Worm (Caenorhabditis elegans) whole organism, late embryonic: ENCODE measurements around the gene nxf-2.

ENCODE experiments used
- K09A11.1 ChIP-seq: sonication (generic microtip); optimal IDR thresholded peaks from 2 replicates; lab custom pipeline; 2017; ENCODE audit warnings: antibody characterized with exemption, mild to moderate bottlenecking, missing genetic modification characterization, missing compliant biosample characterization; ENCODE audit not compliant: insufficient read depth
- Y22D7AL.16 ChIP-seq: sonication (generic microtip); optimal IDR thresholded peaks from 2 replicates; lab custom pipeline; 2016; ENCODE audit warnings: missing genetic modification characterization, missing compliant biosample characterization
- ahr-1 ChIP-seq: sonication (generic microtip); optimal IDR thresholded peaks from 2 replicates; lab custom pipeline; 2016; ENCODE audit warnings: missing genetic modification characterization, missing compliant biosample characterization
- ama-1 ChIP-seq: fragments of 150-350 bp; optimal IDR thresholded peaks from 2 replicates; lab custom pipeline; 2014
- ceh-14 ChIP-seq: sonication (generic microtip); optimal IDR thresholded peaks from 2 replicates; lab custom pipeline; 2016; ENCODE audit warnings: missing genotype, missing genetic modification characterization, missing compliant biosample characterization
- ceh-19 ChIP-seq: fragments of 200-800 bp; sonication (Bioruptor generic); optimal IDR thresholded peaks from 2 replicates; lab custom pipeline; 2018; ENCODE audit warnings: mild to moderate bottlenecking, missing genetic modification characterization, missing compliant biosample characterization
- ceh-2 ChIP-seq: sonication (generic microtip); optimal IDR thresholded peaks from 2 replicates; lab custom pipeline; 2016; ENCODE audit warnings: missing genotype, missing genetic modification characterization, missing compliant biosample characterization
- ceh-31 ChIP-seq: sonication (generic microtip); optimal IDR thresholded peaks from 2 replicates; lab custom pipeline; 2016; ENCODE audit warnings: missing genetic modification characterization, missing compliant biosample characterization
- ceh-34 ChIP-seq: sonication (generic microtip); optimal IDR thresholded peaks from 2 replicates; lab custom pipeline; 2016; ENCODE audit warnings: mild to moderate bottlenecking, missing genetic modification characterization, missing compliant biosample characterization
- ceh-48 ChIP-seq: sonication (generic microtip); optimal IDR thresholded peaks from 2 replicates; lab custom pipeline; 2016; ENCODE audit warnings: missing genetic modification characterization, inconsistent platforms, missing compliant biosample characterization
- dve-1 ChIP-seq: sonication (generic microtip); optimal IDR thresholded peaks from 2 replicates; lab custom pipeline; 2017; ENCODE audit warnings: antibody characterized with exemption, mild to moderate bottlenecking, missing genetic modification characterization, missing compliant biosample characterization
- elt-2 ChIP-seq: sonication (generic microtip); optimal IDR thresholded peaks from 2 replicates; lab custom pipeline; 2016; ENCODE audit warnings: missing genetic modification reagents, missing genetic modification characterization, missing compliant biosample characterization
- ets-4 ChIP-seq: sonication (generic microtip); optimal IDR thresholded peaks from 2 replicates; lab custom pipeline; 2016; ENCODE audit warnings: missing genetic modification characterization, missing compliant biosample characterization
- gmeb-2 ChIP-seq: sonication (generic microtip); optimal IDR thresholded peaks from 2 replicates; lab custom pipeline; 2016; ENCODE audit warnings: missing genetic modification characterization, inconsistent platforms, missing compliant biosample characterization
- hlh-13 ChIP-seq: fragments of 200-800 bp; sonication (Bioruptor generic); optimal IDR thresholded peaks from 2 replicates; lab custom pipeline; 2018; ENCODE audit warnings: mild to moderate bottlenecking, missing genetic modification characterization, missing compliant biosample characterization
- lin-11 ChIP-seq: fragments of 200-800 bp; sonication (Bioruptor generic); optimal IDR thresholded peaks from 2 replicates; lab custom pipeline; 2018; ENCODE audit warnings: mild to moderate bottlenecking, missing genetic modification characterization, missing compliant biosample characterization
- madf-2 ChIP-seq: sonication (generic microtip); optimal IDR thresholded peaks from 2 replicates; lab custom pipeline; 2017; ENCODE audit warnings: missing genetic modification characterization, missing compliant biosample characterization
- mec-3 ChIP-seq: sonication (generic microtip); optimal IDR thresholded peaks from 2 replicates; lab custom pipeline; 2016; ENCODE audit warnings: borderline replicate concordance, missing genetic modification characterization, missing compliant biosample characterization
- nfya-1 ChIP-seq: sonication (generic microtip); optimal IDR thresholded peaks from 2 replicates; lab custom pipeline; 2017; ENCODE audit warnings: missing genetic modification characterization, mild to moderate bottlenecking, missing compliant biosample characterization, antibody characterized with exemption, moderate library complexity
- nhr-232 ChIP-seq: sonication (generic microtip); optimal IDR thresholded peaks from 2 replicates; lab custom pipeline; 2016; ENCODE audit warnings: missing genetic modification characterization, missing compliant biosample characterization
- odd-2 ChIP-seq: sonication (generic microtip); optimal IDR thresholded peaks from 2 replicates; lab custom pipeline; 2017; ENCODE audit warnings: antibody characterized with exemption, mild to moderate bottlenecking, missing genetic modification characterization, missing compliant biosample characterization
- pat-9 ChIP-seq: fragments of 200-800 bp; sonication (Bioruptor generic); optimal IDR thresholded peaks from 2 replicates; lab custom pipeline; 2018; ENCODE audit warnings: mild to moderate bottlenecking, missing genetic modification characterization, moderate library complexity, missing compliant biosample characterization
- pax-1 ChIP-seq: fragments of 150-350 bp; optimal IDR thresholded peaks from 2 replicates; lab custom pipeline; 2014; ENCODE audit warnings: missing biosample characterization, missing genetic modification characterization
- pqm-1 ChIP-seq: sonication (generic microtip); optimal IDR thresholded peaks from 2 replicates; lab custom pipeline; 2016; ENCODE audit warnings: missing genetic modification characterization, missing compliant biosample characterization
- ref-2 ChIP-seq: sonication (generic microtip); optimal IDR thresholded peaks from 2 replicates; lab custom pipeline; 2016; ENCODE audit warnings: missing genetic modification characterization, missing compliant biosample characterization
- rnt-1 ChIP-seq: sonication (generic microtip); optimal IDR thresholded peaks from 2 replicates; lab custom pipeline; 2016; ENCODE audit warnings: missing genetic modification characterization, missing compliant biosample characterization
- sox-2 ChIP-seq: fragments of 200-800 bp; sonication (Bioruptor generic); IDR thresholded peaks from 2 replicates; pipeline ENCODE4 v1.3.6; 2022; ENCODE audit warnings: missing genetic modification reagents, missing genetic modification characterization, missing compliant biosample characterization
- syd-9 ChIP-seq: sonication (generic microtip); optimal IDR thresholded peaks from 2 replicates; lab custom pipeline; 2016; ENCODE audit warnings: mild to moderate bottlenecking, missing genetic modification characterization, moderate library complexity, missing compliant biosample characterization
- tbx-2 ChIP-seq: sonication (generic microtip); optimal IDR thresholded peaks from 2 replicates; lab custom pipeline; 2016; ENCODE audit warnings: missing genetic modification characterization, missing compliant biosample characterization
- tbx-7 ChIP-seq: sonication (generic microtip); optimal IDR thresholded peaks from 2 replicates; lab custom pipeline; 2016; ENCODE audit warnings: missing genotype, missing genetic modification characterization, missing compliant biosample characterization
- unc-3 ChIP-seq, 2 experiments: fragments of 200-800 bp in 1 of 2; sonication (Bioruptor generic) in 1 of 2; sonication (generic microtip) in 1 of 2; conservative IDR thresholded peaks in 1 of 2; optimal IDR thresholded peaks in 1 of 2; 2 replicates each; pipeline versions ENCODE4 v1.3.6 to Lab custom; 2016 to 2022; ENCODE audit warnings: missing compliant biosample characterization in 2 of 2, missing genetic modification characterization in 2 of 2, missing genetic modification reagents in 1 of 2
- unc-42 ChIP-seq: sonication (generic microtip); optimal IDR thresholded peaks from 2 replicates; lab custom pipeline; 2016; ENCODE audit warnings: missing genotype, missing genetic modification characterization, missing compliant biosample characterization
- unc-86 ChIP-seq: sonication (generic microtip); optimal IDR thresholded peaks from 2 replicates; lab custom pipeline; 2016; ENCODE audit warnings: missing genetic modification characterization, missing compliant biosample characterization
- zip-5 ChIP-seq: sonication (generic microtip); optimal IDR thresholded peaks from 2 replicates; lab custom pipeline; 2016; ENCODE audit warnings: missing genetic modification characterization, missing compliant biosample characterization
- ztf-16 ChIP-seq: sonication (generic microtip); optimal IDR thresholded peaks from 2 replicates; lab custom pipeline; 2017; ENCODE audit warnings: missing genetic modification characterization, missing compliant biosample characterization

Gene nxf-2

DNA sequence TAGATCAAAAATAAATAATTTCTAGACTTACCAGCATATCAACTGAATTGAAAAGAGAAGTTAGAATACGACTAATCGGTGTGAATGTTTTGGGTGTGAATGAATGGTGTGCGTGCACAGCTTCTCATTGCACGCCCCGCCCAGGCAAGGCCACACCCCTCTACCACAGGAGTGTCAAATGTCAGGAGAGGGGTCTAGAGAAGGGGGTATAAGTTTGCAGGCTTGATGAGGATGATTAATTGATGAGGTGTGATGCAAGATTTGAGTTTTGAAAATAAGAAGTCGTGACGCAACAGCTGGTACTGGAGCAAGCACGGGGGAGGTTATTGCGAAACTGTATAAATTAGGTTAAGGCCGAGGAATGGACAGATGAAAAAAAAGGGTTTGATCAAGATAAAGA lies 14.6 kb upstream of the nxf-2 start, which contains the start of gene egl-1:
TSS of gene egl-1 (minus strand) at position 101 of the 400 bp plus-strand sequence.
- TF ChIP-seq ets-4 (tag; lab: Kevin White, UChicago) (no peak), ref-2 (peak; percentile 17)

DNA sequence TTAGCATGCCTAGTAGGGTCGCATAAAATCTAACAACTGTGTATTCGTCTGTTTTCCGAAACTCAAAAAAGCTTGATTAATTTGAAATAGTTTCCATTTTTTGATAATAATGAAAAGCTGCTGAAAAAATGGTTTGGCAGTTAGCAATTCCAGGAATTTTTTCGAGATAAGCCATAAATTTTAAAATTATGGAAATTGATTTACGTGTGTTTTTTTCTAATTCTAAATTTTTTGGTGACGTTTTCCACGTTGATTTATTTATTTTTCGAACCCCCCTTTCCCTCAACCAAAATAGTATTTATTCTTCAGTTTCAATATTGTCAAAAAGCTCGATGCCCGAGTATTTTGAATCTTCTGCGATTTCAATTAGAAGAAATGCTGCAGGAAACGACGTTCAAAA lies 11.2 kb upstream of the nxf-2 start, which contains the start of gene F23B12.1:
TSS of gene F23B12.1 (plus strand) at position 301 of the 400 bp plus-strand sequence.
- TF ChIP-seq zip-5 (tag; lab: Kevin White, UChicago) (no peak), pqm-1 (no peak), ceh-2 (tag; lab: Kevin White, UChicago) (no peak), gmeb-2 (tag; lab: Kevin White, UChicago) (no peak), mec-3 (no peak), Y22D7AL.16 (tag; lab: Kevin White, UChicago) (no peak), unc-42 (tag; lab: Kevin White, UChicago) (no peak), pat-9 (tag; lab: Kevin White, UChicago) (no peak), ztf-16 (no peak), pax-1 (tag; lab: Kevin White, UChicago) (no peak), dve-1 (no peak), ceh-34 (tag; lab: Kevin White, UChicago) (no peak), tbx-7 (tag; lab: Kevin White, UChicago) (no peak), unc-3 (GFP tag; conservative IDR thresholded peaks at IDR 0.05; lab: Robert Waterston, UW) (no peak), unc-3 (tag; optimal IDR thresholded peaks at IDR 0.05; lab: Kevin White, UChicago) (no peak), lin-11 (tag; lab: Kevin White, UChicago) (no peak), ama-1 (lab: Kevin White, UChicago) (no peak), ceh-19 (GFP tag; lab: Kevin White, UChicago) (no peak)

DNA sequence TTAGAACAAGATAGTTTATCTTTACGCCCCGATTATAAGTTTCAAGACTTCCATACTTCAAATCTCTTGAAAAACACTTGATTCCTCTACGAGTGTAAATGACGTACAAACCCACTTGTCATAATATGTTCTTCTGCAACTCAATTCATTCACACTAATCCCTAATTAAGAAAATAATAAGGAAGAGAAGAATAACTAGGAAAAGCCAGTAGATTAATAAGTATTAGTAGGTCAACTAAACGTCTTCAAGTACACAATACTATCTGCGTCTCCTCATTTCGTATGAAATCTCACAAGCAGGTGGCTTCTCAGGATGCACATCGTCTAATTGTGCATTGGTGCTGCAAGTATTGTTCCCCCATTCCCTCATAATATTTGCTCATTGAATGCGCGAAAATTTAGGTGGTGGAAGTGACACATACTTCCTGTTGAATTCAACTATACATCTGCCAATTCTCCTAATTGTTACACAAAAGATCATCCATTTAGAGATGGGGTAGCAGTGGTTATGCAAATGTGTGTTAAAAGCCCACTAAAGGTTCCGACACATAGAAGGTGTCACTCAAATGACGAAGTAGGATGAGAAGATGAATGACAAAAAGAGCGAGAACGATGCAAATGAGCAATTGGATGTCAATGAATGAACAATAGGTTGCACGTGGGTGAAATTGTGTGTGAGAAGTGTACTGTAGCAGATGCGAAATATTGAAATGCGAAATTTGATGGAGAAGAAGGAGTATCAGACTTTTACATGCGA lies 9.6 kb upstream of the nxf-2 start:
- TF ChIP-seq ceh-19 (GFP tag; lab: Kevin White, UChicago) (no peak), unc-42 (tag; lab: Kevin White, UChicago) (peak; percentile 21), ceh-31 (tag; lab: Kevin White, UChicago) (peak; percentile 23), rnt-1 (no peak), ahr-1 (tag; lab: Kevin White, UChicago) (no peak), hlh-13 (GFP tag; lab: Kevin White, UChicago) (no peak), nhr-232 (tag; lab: Kevin White, UChicago) (no peak), sox-2 (GFP tag; lab: Robert Waterston, UW) (peak; percentile 47; the same call in 1 of the 2 replicates), ceh-14 (tag; lab: Kevin White, UChicago) (no peak), ceh-48 (no peak), odd-2 (no peak)

DNA sequence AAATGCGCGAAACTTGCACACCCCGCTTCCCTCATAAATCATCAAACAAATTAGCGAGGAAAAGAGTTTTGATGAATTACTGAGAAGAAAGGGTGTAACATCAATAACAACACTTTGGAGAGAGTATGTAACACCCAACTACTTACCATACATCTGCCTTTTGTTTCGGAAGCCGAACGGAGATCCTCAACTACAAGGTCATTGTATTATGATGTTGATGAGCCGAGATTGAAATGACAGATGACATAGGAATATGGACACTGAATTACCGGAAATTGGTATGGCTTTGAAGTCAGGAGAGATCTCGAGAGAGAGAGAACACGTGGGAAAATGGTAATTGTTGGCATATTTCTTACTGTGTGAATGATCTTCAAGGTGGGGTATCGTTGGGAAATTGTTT lies 8.4 kb upstream of the nxf-2 start:
- peak; percentile 26 for TF ChIP-seq sox-2 (GFP tag; lab: Robert Waterston, UW)
- no peak for TF ChIP-seq syd-9 (tag; lab: Kevin White, UChicago)

DNA sequence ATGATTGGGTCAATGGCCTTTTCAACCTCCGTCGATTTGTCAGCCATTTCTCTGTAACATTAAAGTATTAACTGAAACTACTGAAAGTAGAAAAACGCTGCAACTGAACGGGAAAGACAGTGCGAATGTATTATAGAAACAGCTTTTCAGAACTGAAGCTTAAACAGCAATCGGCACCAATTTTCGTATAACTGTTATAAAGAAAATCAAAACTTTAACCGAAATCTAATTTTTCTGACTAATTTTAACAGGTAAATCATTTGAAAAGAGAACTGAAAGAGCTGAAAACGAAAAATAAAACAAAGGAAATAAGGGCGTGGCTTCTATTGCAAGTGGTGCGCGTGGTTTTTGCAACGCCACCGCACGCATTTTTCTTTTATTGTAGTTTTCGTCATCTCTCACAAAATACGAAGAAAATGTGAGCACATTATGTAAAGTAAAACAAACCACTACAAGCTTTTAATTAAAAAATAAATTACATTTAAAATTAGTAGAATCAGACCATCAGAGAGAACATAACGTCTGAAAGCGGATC lies 7.4 kb upstream of the nxf-2 start, which contains the start of gene rrsr-1:
TSS of gene rrsr-1 (minus strand) at position 51 of the 535 bp plus-strand sequence.
- peak; percentile 15 for TF ChIP-seq ceh-34 (tag; lab: Kevin White, UChicago)
- TF ChIP-seq nfya-1 = peak; percentile 44
- TF ChIP-seq K09A11.1 (tag; lab: Kevin White, UChicago) = peak; percentile 26
- no peak for TF ChIP-seq madf-2 (tag; lab: Kevin White, UChicago)
- TF ChIP-seq syd-9 (tag; lab: Kevin White, UChicago) = no peak
- peak; percentile 36 for TF ChIP-seq tbx-2 (tag; lab: Kevin White, UChicago)
- peak; percentile 25 for TF ChIP-seq ceh-31 (tag; lab: Kevin White, UChicago)
- TF ChIP-seq elt-2 = peak; percentile 6
- TF ChIP-seq unc-86 (tag; lab: Kevin White, UChicago) = peak; percentile 10
- no peak for TF ChIP-seq ahr-1 (tag; lab: Kevin White, UChicago)
- TF ChIP-seq ceh-14 (tag; lab: Kevin White, UChicago) = peak; percentile 66
- peak; percentile 13 for TF ChIP-seq zip-5 (tag; lab: Kevin White, UChicago)
